Worm (Caenorhabditis elegans): ENCODE results near the gene C30A5.10.
A peak's percentile ranks its signal among the peaks of the same experiment; 100 is the strongest.

The C30A5.10 gene

DNA sequence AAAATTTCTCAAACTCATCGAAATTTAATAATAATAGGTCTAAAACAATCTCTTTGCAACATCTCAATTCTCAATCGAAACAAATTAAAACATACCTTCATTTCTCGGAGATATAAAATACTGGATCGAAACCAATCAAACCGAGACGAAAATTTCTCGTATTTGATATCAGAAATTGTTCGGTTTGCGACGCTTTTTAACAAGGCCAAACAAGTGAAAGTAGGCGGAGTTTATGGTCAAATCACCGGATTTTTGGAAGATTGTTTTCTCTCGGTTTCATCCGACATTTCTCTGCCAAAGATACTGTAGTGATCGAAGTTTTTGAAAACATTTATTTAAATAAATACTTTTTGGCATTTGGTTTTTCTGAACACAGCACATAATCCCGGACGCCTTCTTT is 25.7 kb upstream of the C30A5.10 start, which contains the start of gene C02F5.14:
Gene C02F5.14, minus strand, starts transcription at position 157 of the 400 bp plus-strand sequence.
- TF ChIP-seq lin-11 (tag; optimal IDR thresholded peaks at IDR 0.05): no peak
- TF ChIP-seq snpc-4 (tag; optimal IDR thresholded peaks at IDR 0.05): no peak
- TF ChIP-seq nhr-77 (tag; optimal IDR thresholded peaks at IDR 0.05): no peak
- no peak for TF ChIP-seq nhr-10 (tag; optimal IDR thresholded peaks at IDR 0.05)
- TF ChIP-seq Y55F3AM.14 (GFP tag; optimal IDR thresholded peaks at IDR 0.05): no peak
- no peak for TF ChIP-seq crh-2 (tag; optimal IDR thresholded peaks at IDR 0.05)
- TF ChIP-seq sem-4 (tag; optimal IDR thresholded peaks at IDR 0.05): no peak
- TF ChIP-seq C34F6.9 (tag; optimal IDR thresholded peaks at IDR 0.05): no peak
- no peak for TF ChIP-seq ama-1 (optimal IDR thresholded peaks at IDR 0.05)
- no peak for TF ChIP-seq peb-1 (tag; optimal IDR thresholded peaks at IDR 0.05)
- no peak for TF ChIP-seq sma-9 (GFP tag; optimal IDR thresholded peaks at IDR 0.05)
- no peak for TF ChIP-seq sma-9 (tag; optimal IDR thresholded peaks at IDR 0.05)
- TF ChIP-seq ztf-1 (GFP tag; conservative IDR thresholded peaks at IDR 0.05): no peak
- no peak for TF ChIP-seq skn-1 (tag; optimal IDR thresholded peaks at IDR 0.05)
- no peak for TF ChIP-seq nhr-21 (tag; optimal IDR thresholded peaks at IDR 0.05)
- TF ChIP-seq lin-13 (GFP tag; optimal IDR thresholded peaks at IDR 0.05): no peak

ce11 chrIII:8232634-8233033 is 23.0 kb upstream of the C30A5.10 start, which contains the start of gene henn-1:
TSS of gene henn-1 (plus strand) at chrIII:8232651.
- no peak for TF ChIP-seq egl-27 (tag; optimal IDR thresholded peaks at IDR 0.05)
- no peak for TF ChIP-seq lin-13 (GFP tag; optimal IDR thresholded peaks at IDR 0.05)
- TF ChIP-seq nhr-25 (tag; optimal IDR thresholded peaks at IDR 0.05): no peak
- no peak for TF ChIP-seq lin-11 (tag; optimal IDR thresholded peaks at IDR 0.05)
- TF ChIP-seq R02D3.7 (tag; optimal IDR thresholded peaks at IDR 0.05): no peak
- no peak for TF ChIP-seq fos-1 (tag; optimal IDR thresholded peaks at IDR 0.05)
- no peak for TF ChIP-seq unc-39 (tag; optimal IDR thresholded peaks at IDR 0.05)
- no peak for TF ChIP-seq mbf-1 (tag; optimal IDR thresholded peaks at IDR 0.05)
- TF ChIP-seq F13H6.1 (tag; optimal IDR thresholded peaks at IDR 0.05): no peak
- TF ChIP-seq sem-4 (tag; optimal IDR thresholded peaks at IDR 0.05): no peak
- no peak for TF ChIP-seq nhr-21 (tag; optimal IDR thresholded peaks at IDR 0.05)
- no peak for TF ChIP-seq ZK546.5 (tag; optimal IDR thresholded peaks at IDR 0.05)
- no peak for TF ChIP-seq nhr-10 (tag; optimal IDR thresholded peaks at IDR 0.05)
- no peak for TF ChIP-seq peb-1 (tag; optimal IDR thresholded peaks at IDR 0.05)
- TF ChIP-seq lsy-2 (tag; optimal IDR thresholded peaks at IDR 0.05): no peak
- TF ChIP-seq blmp-1 (tag; optimal IDR thresholded peaks at IDR 0.05; ENCODE audit: insufficient read depth): no peak
- TF ChIP-seq nhr-12 (tag; optimal IDR thresholded peaks at IDR 0.05): no peak
- no peak for TF ChIP-seq ceh-82 (tag; optimal IDR thresholded peaks at IDR 0.05)
- TF ChIP-seq nhr-237 (tag; optimal IDR thresholded peaks at IDR 0.05): no peak
- no peak for TF ChIP-seq ztf-1 (GFP tag; conservative IDR thresholded peaks at IDR 0.05)

- TF ChIP-seq nhr-12 (tag; optimal IDR thresholded peaks at IDR 0.05) (no peak), unc-62 (GFP tag; optimal IDR thresholded peaks at IDR 0.05) (no peak), nhr-6 (tag; optimal IDR thresholded peaks at IDR 0.05) (peak; percentile 41), elt-1 (tag; optimal IDR thresholded peaks at IDR 0.05) (no peak), lsy-2 (tag; optimal IDR thresholded peaks at IDR 0.05) (peak in 1 of 2 experiments; percentile 57), crh-2 (tag; optimal IDR thresholded peaks at IDR 0.05) (peak; percentile 42), fos-1 (tag; optimal IDR thresholded peaks at IDR 0.05) (no peak), C34F6.9 (tag; optimal IDR thresholded peaks at IDR 0.05) (peak; percentile 48), sma-9 (GFP tag; optimal IDR thresholded peaks at IDR 0.05) (peak; percentile 8), sma-9 (tag; optimal IDR thresholded peaks at IDR 0.05) (no peak), nhr-77 (tag; optimal IDR thresholded peaks at IDR 0.05) (no peak), nhr-129 (tag; optimal IDR thresholded peaks at IDR 0.05) (peak; percentile 2), F13H6.1 (tag; optimal IDR thresholded peaks at IDR 0.05) (no peak), nhr-21 (tag; optimal IDR thresholded peaks at IDR 0.05) (no peak)
Measured at ce11 chrIII:8229480-8229879, 19.8 kb upstream of the C30A5.10 start.

ce11 chrIII:8228916-8229315 is 19.2 kb upstream of the C30A5.10 start:
- TF ChIP-seq snpc-4 (tag; optimal IDR thresholded peaks at IDR 0.05) (no peak), mdl-1 (tag; optimal IDR thresholded peaks at IDR 0.05) (no peak), alr-1 (tag; optimal IDR thresholded peaks at IDR 0.05) (no peak), nhr-25 (tag; optimal IDR thresholded peaks at IDR 0.05) (peak; percentile 44), lin-39 (tag; optimal IDR thresholded peaks at IDR 0.05) (no peak), ZK546.5 (tag; optimal IDR thresholded peaks at IDR 0.05) (no peak), unc-39 (tag; optimal IDR thresholded peaks at IDR 0.05) (no peak)
